Fruit fly (Drosophila melanogaster) whole organism, wandering third instar larva: Measurements from ENCODE around the gene Wnt10.

ENCODE experiments used
- Abd-B ChIP-seq: fragments of >200 bp; optimal IDR thresholded peaks from 2 replicates; lab custom pipeline; 2017; ENCODE audit warnings: missing biosample characterization, missing genetic modification characterization
- CG32264 ChIP-seq: fragments of 200-800 bp; sonication (Bioruptor generic); optimal IDR thresholded peaks from 2 replicates; lab custom pipeline; 2016; ENCODE audit warnings: missing biosample characterization, missing genetic modification characterization
- CG9705 ChIP-seq: fragments of 200-800 bp; sonication (Bioruptor generic); optimal IDR thresholded peaks from 2 replicates; lab custom pipeline; 2018; ENCODE audit warnings: missing biosample characterization, mild to moderate bottlenecking, missing genetic modification characterization
- Dif ChIP-seq: fragments of 200-275, 200-300 bp; sonication (Bioruptor generic); optimal IDR thresholded peaks from 2 replicates; lab custom pipeline; 2018; ENCODE audit warnings: missing biosample characterization, missing genetic modification characterization; ENCODE audit not compliant: partially characterized antibody
- GATAd ChIP-seq: sonication (Bioruptor generic); optimal IDR thresholded peaks from 2 replicates; lab custom pipeline; 2016; ENCODE audit warnings: missing biosample characterization, missing genetic modification characterization
- HLH106 ChIP-seq: fragments of 200-800 bp; optimal IDR thresholded peaks from 3 replicates; lab custom pipeline; 2019; ENCODE audit warnings: missing biosample characterization, mild to moderate bottlenecking, missing genetic modification characterization, moderate library complexity
- Hnf4 ChIP-seq: fragments of 200-800 bp; sonication (Bioruptor generic); optimal IDR thresholded peaks from 2 replicates; lab custom pipeline; 2016; ENCODE audit warnings: missing biosample characterization, mild to moderate bottlenecking, missing genetic modification characterization
- Hr83 ChIP-seq: fragments of 200-300 bp; sonication (Bioruptor generic); optimal IDR thresholded peaks from 2 replicates; lab custom pipeline; 2016; ENCODE audit warnings: missing biosample characterization, mild to moderate bottlenecking, missing genetic modification characterization, moderate library complexity; ENCODE audit not compliant: poor library complexity, severe bottlenecking
- Jra ChIP-seq: sonication (Bioruptor generic); optimal IDR thresholded peaks from 2 replicates; lab custom pipeline; 2016; ENCODE audit warnings: missing biosample characterization, missing genetic modification characterization
- Mio ChIP-seq: sonication (Bioruptor generic); optimal IDR thresholded peaks from 2 replicates; lab custom pipeline; 2016; ENCODE audit warnings: missing biosample characterization, missing genetic modification characterization
- Myc ChIP-seq: fragments of >200 bp; optimal IDR thresholded peaks from 2 replicates; lab custom pipeline; 2017
- N ChIP-seq: fragments of >200 bp; optimal IDR thresholded peaks from 2 replicates; lab custom pipeline; 2018; ENCODE audit warnings: missing biosample characterization, missing external identifiers, missing genetic modification characterization
- Rel ChIP-seq, 2 experiments: fragments of 200-800 bp; sonication (Bioruptor generic) in 1 of 2; optimal IDR thresholded peaks; 2 replicates in 1 of 2; 3 replicates in 1 of 2; lab custom pipeline; 2016 to 2019; ENCODE audit warnings: mild to moderate bottlenecking in 2 of 2, missing biosample characterization in 2 of 2, missing genetic modification characterization in 2 of 2, moderate library complexity in 1 of 2
- Sp1 ChIP-seq: fragments of 200-800 bp; sonication (Bioruptor generic); optimal IDR thresholded peaks from 3 replicates; lab custom pipeline; 2019; ENCODE audit warnings: missing biosample characterization, mild to moderate bottlenecking, missing genetic modification characterization, moderate library complexity
- Vsx2 ChIP-seq: fragments of 200-300, 225-300 bp; sonication (Bioruptor generic); optimal IDR thresholded peaks from 2 replicates; lab custom pipeline; 2018; ENCODE audit warnings: missing biosample characterization, missing genetic modification characterization; ENCODE audit not compliant: partially characterized antibody
- br ChIP-seq: fragments of 200-800 bp; sonication (Bioruptor generic); optimal IDR thresholded peaks from 2 replicates; lab custom pipeline; 2016; ENCODE audit warnings: missing biosample characterization, missing genetic modification characterization
- dl ChIP-seq, 2 experiments: fragments of 175-275, 200-275 bp in 1 of 2; fragments of 200-275 bp in 1 of 2; sonication (Bioruptor generic); optimal IDR thresholded peaks; lab custom pipeline; 2018; ENCODE audit warnings: mild to moderate bottlenecking in 2 of 2, missing biosample characterization in 2 of 2, missing genetic modification characterization in 2 of 2, moderate library complexity in 2 of 2; ENCODE audit not compliant: partially characterized antibody in 2 of 2, insufficient read depth in 1 of 2
- dmrt93B ChIP-seq: fragments of 200-800 bp; sonication (Bioruptor generic); optimal IDR thresholded peaks from 2 replicates; lab custom pipeline; 2018; ENCODE audit warnings: missing biosample characterization, mild to moderate bottlenecking, missing genetic modification characterization
- dsf ChIP-seq: sonication (Bioruptor generic); optimal IDR thresholded peaks from 2 replicates; lab custom pipeline; 2016; ENCODE audit warnings: missing biosample characterization, missing genetic modification characterization, borderline replicate concordance
- ey ChIP-seq: fragments of 200-800 bp; sonication (Bioruptor generic); optimal IDR thresholded peaks from 2 replicates; lab custom pipeline; 2016; ENCODE audit warnings: missing biosample characterization, missing genetic modification characterization
- fru ChIP-seq: fragments of 200-800 bp; sonication (Bioruptor generic); optimal IDR thresholded peaks from 3 replicates; lab custom pipeline; 2016; ENCODE audit warnings: missing biosample characterization, mild to moderate bottlenecking, missing genetic modification characterization
- h ChIP-seq: fragments of 200-800 bp; sonication (Bioruptor generic); optimal IDR thresholded peaks from 3 replicates; lab custom pipeline; 2016; ENCODE audit warnings: missing biosample characterization, mild to moderate bottlenecking, missing genetic modification characterization
- jim ChIP-seq: fragments of 175-275, 200-325 bp; sonication (Bioruptor generic); optimal IDR thresholded peaks from 2 replicates; lab custom pipeline; 2016; ENCODE audit warnings: missing biosample characterization, mild to moderate bottlenecking, missing genetic modification characterization
- lola ChIP-seq: fragments of >200 bp; optimal IDR thresholded peaks from 2 replicates; lab custom pipeline; 2017; ENCODE audit warnings: missing biosample characterization, missing genetic modification characterization
- psq ChIP-seq: fragments of 200-800 bp; sonication (Bioruptor generic); optimal IDR thresholded peaks from 3 replicates; lab custom pipeline; 2017; ENCODE audit warnings: missing biosample characterization, mild to moderate bottlenecking, missing genetic modification characterization, moderate library complexity
- rgr ChIP-seq: fragments of 200-800 bp; sonication (Bioruptor generic); optimal IDR thresholded peaks from 3 replicates; lab custom pipeline; 2016; ENCODE audit warnings: missing biosample characterization, mild to moderate bottlenecking, missing genetic modification characterization
- sage ChIP-seq: fragments of 200-800 bp; sonication (Bioruptor generic); optimal IDR thresholded peaks from 2 replicates; lab custom pipeline; 2016; ENCODE audit warnings: missing biosample characterization, mild to moderate bottlenecking, missing genetic modification characterization
- sv ChIP-seq: fragments of 200-800 bp; sonication (Bioruptor generic); optimal IDR thresholded peaks from 3 replicates; lab custom pipeline; 2016; ENCODE audit warnings: missing biosample characterization, missing genetic modification characterization
- usp ChIP-seq: fragments of >200 bp; optimal IDR thresholded peaks from 2 replicates; lab custom pipeline; 2017; ENCODE audit warnings: missing biosample characterization, missing genetic modification characterization
- woc ChIP-seq: sonication (Bioruptor generic); optimal IDR thresholded peaks from 2 replicates; lab custom pipeline; 2016; ENCODE audit warnings: missing biosample characterization, mild to moderate bottlenecking, missing genetic modification characterization

Gene Wnt10

DNA sequence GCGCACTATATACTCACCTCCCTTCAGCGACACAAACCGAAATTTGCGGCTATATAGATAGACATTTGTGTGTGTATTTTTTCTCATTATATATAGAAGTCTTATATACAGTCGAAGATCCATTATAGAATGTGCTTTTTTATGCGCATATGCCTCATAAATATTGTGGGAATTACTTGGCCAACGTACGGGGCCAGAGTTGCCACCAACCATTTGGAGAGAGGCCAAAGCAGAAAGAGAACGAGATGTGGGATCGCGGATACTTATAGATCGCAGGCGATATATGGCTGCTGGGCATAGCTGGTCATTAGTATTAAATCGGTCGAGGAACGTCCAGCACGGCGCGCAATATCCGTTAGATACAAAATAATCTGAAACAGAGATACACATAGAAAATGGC, 41.7 kb downstream of the Wnt10 start, which contains the start of gene CG5177:
CG5177 (plus strand) TSS at position 305 of the 400 bp plus-strand sequence.
- no peak for TF ChIP-seq Vsx2 (GFP tag; lab: Kevin White, UChicago)
- TF ChIP-seq CG32264 (GFP tag; lab: Kevin White, UChicago), result no peak
- no peak for TF ChIP-seq Rel (GFP tag; optimal IDR thresholded peaks at IDR 0.05; lab: Kevin White, UChicago)
- TF ChIP-seq Rel (tag; optimal IDR thresholded peaks at IDR 0.05; lab: Kevin White, UChicago), result peak; percentile 49
- no peak for TF ChIP-seq ey (GFP tag; lab: Kevin White, UChicago)
- TF ChIP-seq Sp1 (GFP tag; lab: Kevin White, UChicago), result no peak
- TF ChIP-seq HLH106 (tag; lab: Kevin White, UChicago), result no peak

DNA sequence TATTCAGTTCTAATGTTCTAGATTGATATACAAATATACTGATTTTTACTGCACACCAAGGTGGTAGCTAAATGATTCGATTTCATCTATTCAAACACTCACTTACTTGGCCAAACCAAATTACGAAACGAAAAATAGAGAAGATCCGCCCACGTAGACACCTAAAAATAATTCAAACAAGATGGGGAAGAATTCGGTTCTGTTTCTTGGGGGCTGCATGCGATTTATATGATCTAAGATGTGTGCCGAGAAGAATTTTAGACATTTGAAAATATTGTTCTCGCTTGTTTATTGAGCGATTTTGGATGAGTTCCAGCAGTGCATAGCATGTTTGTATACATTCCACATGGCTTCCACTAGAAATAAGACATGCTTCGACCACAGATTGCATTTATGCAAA, 44.5 kb downstream of the Wnt10 start:
- no peak for TF ChIP-seq Abd-B
- no peak for TF ChIP-seq lola (GFP tag; lab: Kevin White, UChicago)
- no peak for TF ChIP-seq fru (GFP tag; lab: Kevin White, UChicago)
- TF ChIP-seq usp (GFP tag; lab: Kevin White, UChicago), result no peak
- TF ChIP-seq Rel (GFP tag; optimal IDR thresholded peaks at IDR 0.05; lab: Kevin White, UChicago), result no peak
- TF ChIP-seq Rel (tag; optimal IDR thresholded peaks at IDR 0.05; lab: Kevin White, UChicago), result no peak
- no peak for TF ChIP-seq sage (GFP tag; lab: Kevin White, UChicago)
- TF ChIP-seq Hr83, result no peak
- no peak for TF ChIP-seq dsf (GFP tag; lab: Kevin White, UChicago)
- no peak for TF ChIP-seq dl (GFP tag; optimal IDR thresholded peaks at IDR 0.05; lab: Kevin White, UChicago; ENCODE audit: insufficient read depth in 1 of 2, partially characterized antibody in 2 of 2)
- no peak for TF ChIP-seq Myc (lab: Kevin White, UChicago)
- TF ChIP-seq sv (GFP tag; lab: Kevin White, UChicago), result no peak
- TF ChIP-seq woc (GFP tag; lab: Kevin White, UChicago), result no peak

dm6 chr2L:7409007-7409406, 45.8 kb downstream of the Wnt10 start:
- TF ChIP-seq Dif (GFP tag; lab: Kevin White, UChicago) (no peak), Hnf4 (GFP tag; lab: Kevin White, UChicago) (no peak), dl (GFP tag; optimal IDR thresholded peaks at IDR 0.05; lab: Kevin White, UChicago; ENCODE audit: insufficient read depth in 1 of 2, partially characterized antibody in 2 of 2) (no peak), psq (GFP tag; lab: Kevin White, UChicago) (no peak), Jra (no peak), GATAd (no peak), CG9705 (GFP tag; lab: Kevin White, UChicago) (no peak), rgr (no peak)
- TF ChIP-seq, all 38 proteins: peak for 0

DNA sequence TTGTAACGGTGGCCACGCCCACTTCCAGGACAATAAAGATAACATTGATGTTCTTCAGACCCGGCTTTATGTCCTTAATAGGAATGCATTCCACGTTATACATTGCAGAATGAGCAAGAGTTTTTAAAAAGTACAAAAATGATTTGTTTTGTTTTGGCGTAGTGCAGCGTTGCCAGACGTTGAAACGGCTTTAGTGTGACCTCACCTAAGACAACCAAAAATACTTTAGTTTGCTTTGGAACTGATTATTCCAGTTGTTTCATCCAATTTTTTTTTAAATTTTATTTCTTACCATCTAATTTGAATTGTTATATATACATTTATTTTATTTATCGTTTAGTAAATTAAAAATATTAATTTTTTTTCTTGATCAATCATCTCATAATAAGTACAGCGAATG, 46.4 kb downstream of the Wnt10 start, which contains the start of gene CG5181:
CG5181 (minus strand) TSS at position 208 of the 400 bp plus-strand sequence.
- TF ChIP-seq rgr (no peak), GATAd (no peak), h (GFP tag; lab: Kevin White, UChicago) (no peak), CG32264 (GFP tag; lab: Kevin White, UChicago) (no peak), lola (GFP tag; lab: Kevin White, UChicago) (no peak), N (GFP tag; lab: Kevin White, UChicago) (no peak), br (GFP tag; lab: Kevin White, UChicago) (no peak), woc (GFP tag; lab: Kevin White, UChicago) (no peak), dmrt93B (GFP tag; lab: Kevin White, UChicago) (no peak), Mio (no peak)
- TF ChIP-seq, all 38 proteins: peak for 0

DNA sequence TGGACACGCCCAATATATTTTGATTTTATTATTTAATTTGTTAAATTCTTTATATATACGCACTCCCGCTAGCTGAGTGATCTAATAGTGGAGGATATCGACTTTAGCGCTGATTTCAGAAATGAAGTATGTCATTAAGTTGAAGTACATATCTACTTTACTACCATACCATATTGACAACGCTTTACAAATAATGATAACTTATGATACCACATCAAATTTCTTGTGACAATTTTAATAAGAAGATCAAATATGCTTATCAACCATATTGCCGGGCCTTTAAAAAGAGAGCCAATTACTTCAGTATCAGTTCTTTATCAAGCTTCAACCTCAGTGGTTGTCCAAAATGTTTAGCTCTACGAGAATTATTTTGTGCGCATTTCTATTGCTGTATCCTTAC, 47.4 kb downstream of the Wnt10 start, which contains the start of gene CG15818:
CG15818 (plus strand) TSS at position 301 of the 400 bp plus-strand sequence.
- TF ChIP-seq GATAd, result no peak
- TF ChIP-seq woc (GFP tag; lab: Kevin White, UChicago), result no peak
- TF ChIP-seq ey (GFP tag; lab: Kevin White, UChicago), result no peak
- TF ChIP-seq jim (GFP tag; lab: Kevin White, UChicago), result no peak
- TF ChIP-seq, all 38 proteins: peak for 0
